Worm (Caenorhabditis elegans): Measurements from ENCODE around the gene F40F8.12.

F40F8.12 gene

DNA sequence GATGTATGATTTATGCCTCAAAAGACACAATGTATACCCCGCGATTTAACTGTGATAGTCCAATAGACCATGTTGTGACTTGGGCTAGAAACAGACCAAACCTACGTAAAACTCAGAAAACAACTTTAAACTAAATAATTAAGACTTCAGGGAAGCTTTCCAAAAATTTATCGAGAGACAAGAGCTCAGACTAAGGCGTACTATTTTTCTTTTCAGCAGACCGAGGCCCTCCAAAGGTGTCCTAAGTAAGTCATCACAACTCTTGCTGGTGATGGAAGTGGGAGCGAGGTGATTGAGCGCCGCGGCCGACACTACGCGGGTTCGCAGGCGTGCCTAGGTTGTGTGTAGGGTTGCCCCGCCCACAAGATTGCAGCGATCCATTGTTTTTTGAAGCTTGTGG, 37.4 kb downstream of the F40F8.12 start:
- TF ChIP-seq W03F9.2 (tag; optimal IDR thresholded peaks at IDR 0.05): peak; percentile 43
- TF ChIP-seq dao-5 (tag; optimal IDR thresholded peaks at IDR 0.05): no peak

- no peak for TF ChIP-seq him-1 (tag; optimal IDR thresholded peaks at IDR 0.05)
- no peak for TF ChIP-seq W03F9.2 (tag; optimal IDR thresholded peaks at IDR 0.05)
- TF ChIP-seq dao-5 (tag; optimal IDR thresholded peaks at IDR 0.05): no peak
These were observed 45.7 kb downstream of the F40F8.12 start for ce11 chrII:11175347-11175746.

DNA sequence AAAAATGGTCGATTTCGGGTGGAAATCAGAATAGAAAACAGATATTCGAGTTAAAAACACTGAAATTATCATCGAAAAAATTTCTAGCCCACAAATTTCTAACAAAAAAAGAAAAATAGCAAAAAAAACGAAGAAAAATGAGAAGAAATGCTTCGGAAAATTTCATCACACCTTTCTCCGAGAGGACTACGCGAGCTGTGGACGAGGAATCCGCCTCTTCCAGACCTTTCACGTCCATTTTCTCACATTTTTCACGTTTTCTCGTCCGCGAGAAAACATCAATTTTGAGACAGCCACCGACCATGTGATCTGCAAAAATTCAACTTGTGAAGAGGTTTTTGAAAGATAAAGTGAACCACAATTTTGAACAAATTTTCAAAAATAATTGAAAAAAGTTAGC, 46.8 kb downstream of the F40F8.12 start:
- TF ChIP-seq dao-5 (tag; optimal IDR thresholded peaks at IDR 0.05) (no peak), W03F9.2 (tag; optimal IDR thresholded peaks at IDR 0.05) (no peak), him-1 (tag; optimal IDR thresholded peaks at IDR 0.05) (no peak)

ce11 chrII:11177376-11177775, 47.8 kb downstream of the F40F8.12 start, which contains the start of gene F37H8.6:
TSS of gene F37H8.6 (minus strand) at chrII:11177476.
- TF ChIP-seq dao-5 (tag; optimal IDR thresholded peaks at IDR 0.05) (no peak), W03F9.2 (tag; optimal IDR thresholded peaks at IDR 0.05) (no peak), him-1 (tag; optimal IDR thresholded peaks at IDR 0.05) (no peak)

ce11 chrII:11178737-11179136, 49.1 kb downstream of the F40F8.12 start:
- TF ChIP-seq W03F9.2 (tag; optimal IDR thresholded peaks at IDR 0.05) (no peak), dao-5 (tag; optimal IDR thresholded peaks at IDR 0.05) (no peak), him-1 (tag; optimal IDR thresholded peaks at IDR 0.05) (no peak)

All from whole organism, L4/young adult.